Fruit fly (Drosophila melanogaster) whole organism, embryonic: ENCODE measurements around the gene dar1.
A peak's percentile ranks its signal among the peaks of the same experiment; 100 is the strongest.

Experiments
- Ada2b ChIP-seq: fragments of 200-800 bp; sonication (Bioruptor generic); IDR thresholded peaks from 2 replicates; pipeline ENCODE4 v1.3.6; 2022; ENCODE audit warnings: missing biosample characterization, missing genetic modification characterization
- CG11723 ChIP-seq: fragments of 200-800 bp; sonication (Bioruptor generic); optimal IDR thresholded peaks from 2 replicates; lab custom pipeline; 2017; ENCODE audit warnings: missing biosample characterization, mild to moderate bottlenecking, missing genetic modification characterization
- CG12236 ChIP-seq: fragments of 200-800 bp; sonication (Bioruptor generic); optimal IDR thresholded peaks from 2 replicates; lab custom pipeline; 2016; ENCODE audit warnings: missing biosample characterization, missing genetic modification characterization
- CG12299 ChIP-seq: fragments of 200-800 bp; sonication (Bioruptor generic); optimal IDR thresholded peaks from 2 replicates; lab custom pipeline; 2018; ENCODE audit warnings: missing biosample characterization, mild to moderate bottlenecking, missing genetic modification characterization
- CG13775 ChIP-seq: fragments of 200-800 bp; sonication (Bioruptor generic); optimal IDR thresholded peaks from 3 replicates; lab custom pipeline; 2017; ENCODE audit warnings: missing biosample characterization, mild to moderate bottlenecking, missing genetic modification characterization
- CG15073 ChIP-seq: fragments of 200-800 bp; sonication (Bioruptor generic); optimal IDR thresholded peaks from 2 replicates; lab custom pipeline; 2016; ENCODE audit warnings: missing biosample characterization, missing genetic modification characterization
- CG2120 ChIP-seq: fragments of 200-800 bp; sonication (Bioruptor generic); optimal IDR thresholded peaks from 3 replicates; lab custom pipeline; 2016; ENCODE audit warnings: missing biosample characterization, missing genetic modification characterization
- CG2129 ChIP-seq: fragments of 200-800 bp; sonication (Bioruptor generic); IDR thresholded peaks from 2 replicates; pipeline ENCODE4 v1.3.6; 2022; ENCODE audit warnings: missing biosample characterization, missing genetic modification characterization; ENCODE audit not compliant: partially characterized antibody
- CG3995 ChIP-seq: fragments of 200-800 bp; sonication (Bioruptor generic); optimal IDR thresholded peaks from 3 replicates; lab custom pipeline; 2016; ENCODE audit warnings: missing biosample characterization, missing genetic modification characterization
- CG42726 ChIP-seq: fragments of 200-800 bp; sonication (Bioruptor generic); IDR thresholded peaks from 2 replicates; pipeline ENCODE4 v1.3.6; 2022; ENCODE audit warnings: missing biosample characterization, missing genetic modification characterization; ENCODE audit not compliant: partially characterized antibody
- CG4730 ChIP-seq: fragments of 200-800 bp; sonication (Bioruptor generic); IDR thresholded peaks from 2 replicates; pipeline ENCODE4 v1.3.6; 2022; ENCODE audit warnings: missing biosample characterization, missing genetic modification characterization
- CG6765 ChIP-seq: fragments of 200-800 bp; sonication (Bioruptor generic); optimal IDR thresholded peaks from 3 replicates; lab custom pipeline; 2017; ENCODE audit warnings: missing biosample characterization, mild to moderate bottlenecking, missing genetic modification characterization
- CG6813 ChIP-seq: fragments of 200-800 bp; sonication (Bioruptor generic); optimal IDR thresholded peaks from 2 replicates; lab custom pipeline; 2017; ENCODE audit warnings: missing biosample characterization, missing genetic modification characterization, mild to moderate bottlenecking, moderate library complexity, missing genetic modification reagents
- CG6854 ChIP-seq: fragments of 200-800 bp; sonication (Bioruptor generic); optimal IDR thresholded peaks from 3 replicates; lab custom pipeline; 2017; ENCODE audit warnings: missing biosample characterization, mild to moderate bottlenecking, missing genetic modification characterization
- CG7839 ChIP-seq: fragments of 200-800 bp; sonication (Bioruptor generic); optimal IDR thresholded peaks from 3 replicates; lab custom pipeline; 2018; ENCODE audit warnings: missing biosample characterization, mild to moderate bottlenecking, missing genetic modification characterization, moderate library complexity
- CG8089 ChIP-seq: fragments of 200-800 bp; sonication (Bioruptor generic); optimal IDR thresholded peaks from 3 replicates; lab custom pipeline; 2016; ENCODE audit warnings: missing biosample characterization, missing genetic modification characterization
- CG8765 ChIP-seq: fragments of 200-800 bp; sonication (Bioruptor generic); IDR thresholded peaks from 2 replicates; pipeline ENCODE4 v1.3.6; 2022; ENCODE audit warnings: missing biosample characterization, missing genetic modification characterization
- CG8944 ChIP-seq: fragments of 200-800 bp; sonication (Bioruptor generic); optimal IDR thresholded peaks from 3 replicates; lab custom pipeline; 2016; ENCODE audit warnings: missing biosample characterization, missing genetic modification characterization
- CkIIα-i1 ChIP-seq: fragments of 200-800 bp; sonication (Bioruptor generic); IDR thresholded peaks from 2 replicates; pipeline ENCODE4 v1.3.6; 2022; ENCODE audit warnings: missing biosample characterization, missing genetic modification characterization
- Dll ChIP-seq: fragments of 200-800 bp; sonication (Bioruptor generic); IDR thresholded peaks from 4 replicates; pipeline ENCODE4 v1.3.6; 2022; ENCODE audit warnings: missing biosample characterization, missing genetic modification characterization; ENCODE audit not compliant: partially characterized antibody
- Drgx ChIP-seq: fragments of 200-800 bp; sonication (Bioruptor generic); IDR thresholded peaks from 2 replicates; pipeline ENCODE4 v1.3.6; 2022; ENCODE audit warnings: missing biosample characterization, missing genetic modification characterization
- E2f1 ChIP-seq: fragments of 200-800 bp; sonication (Bioruptor generic); IDR thresholded peaks from 2 replicates; pipeline ENCODE4 v1.3.6; 2022; ENCODE audit warnings: missing biosample characterization, missing genetic modification characterization
- E2f2 ChIP-seq: fragments of 200-800 bp; sonication (Bioruptor generic); IDR thresholded peaks from 2 replicates; pipeline ENCODE4 v1.3.6; 2022; ENCODE audit warnings: missing biosample characterization, missing genetic modification characterization
- ERR ChIP-seq: fragments of 200-800 bp; sonication (Bioruptor generic); optimal IDR thresholded peaks from 2 replicates; lab custom pipeline; 2016; ENCODE audit warnings: missing biosample characterization, missing genetic modification characterization
- H15 ChIP-seq: fragments of 200-800 bp; sonication (Bioruptor generic); IDR thresholded peaks from 3 replicates; pipeline ENCODE4 v1.3.6; 2022; ENCODE audit warnings: missing biosample characterization, missing genetic modification characterization
- H2.0 ChIP-seq: fragments of 200-800 bp; sonication (Bioruptor generic); IDR thresholded peaks from 2 replicates; pipeline ENCODE4 v1.3.6; 2022; ENCODE audit warnings: missing biosample characterization, missing genetic modification characterization
- Hand ChIP-seq: fragments of 200-800 bp; sonication (Bioruptor generic); optimal IDR thresholded peaks from 2 replicates; lab custom pipeline; 2017; ENCODE audit warnings: mild to moderate bottlenecking, missing biosample characterization, missing genetic modification reagents, missing genetic modification characterization
- Hr3 ChIP-seq: fragments of 200-800 bp; sonication (Bioruptor generic); optimal IDR thresholded peaks from 3 replicates; lab custom pipeline; 2016; ENCODE audit warnings: missing biosample characterization, missing genetic modification characterization
- Jarid2 ChIP-seq: fragments of 200-800 bp; sonication (Bioruptor generic); optimal IDR thresholded peaks from 3 replicates; lab custom pipeline; 2017; ENCODE audit warnings: mild to moderate bottlenecking, missing biosample characterization, missing genetic modification reagents, missing genetic modification characterization
- Mes4 ChIP-seq: fragments of 200-800 bp; sonication (Bioruptor generic); optimal IDR thresholded peaks from 2 replicates; lab custom pipeline; 2016; ENCODE audit warnings: missing biosample characterization, missing genetic modification characterization
- Nf-YC ChIP-seq: fragments of 200-800 bp; optimal IDR thresholded peaks from 3 replicates; lab custom pipeline; 2019; ENCODE audit warnings: missing biosample characterization, mild to moderate bottlenecking, missing genetic modification characterization, moderate library complexity
- Poxn ChIP-seq: fragments of 200-800 bp; sonication (Bioruptor generic); IDR thresholded peaks from 2 replicates; pipeline ENCODE4 v1.3.6; 2022; ENCODE audit warnings: missing biosample characterization, missing genetic modification characterization
- Sin3A ChIP-seq: fragments of >200 bp; optimal IDR thresholded peaks from 2 replicates; lab custom pipeline; 2018
- Sox102F ChIP-seq: fragments of 200-800 bp; sonication (Bioruptor generic); optimal IDR thresholded peaks from 2 replicates; lab custom pipeline; 2018; ENCODE audit warnings: missing biosample characterization, mild to moderate bottlenecking, missing genetic modification characterization, moderate library complexity
- abd-A ChIP-seq: fragments of 200-800 bp; sonication (Bioruptor generic); optimal IDR thresholded peaks from 3 replicates; lab custom pipeline; 2019; ENCODE audit warnings: missing biosample characterization, mild to moderate bottlenecking, missing genetic modification characterization, moderate library complexity
- az2 ChIP-seq: fragments of 200-800 bp; sonication (Bioruptor generic); optimal IDR thresholded peaks from 3 replicates; lab custom pipeline; 2016; ENCODE audit warnings: missing biosample characterization, missing genetic modification characterization
- cwo ChIP-seq: fragments of 200-800 bp; sonication (Bioruptor generic); optimal IDR thresholded peaks from 3 replicates; lab custom pipeline; 2017; ENCODE audit warnings: missing biosample characterization, missing genetic modification characterization, mild to moderate bottlenecking, moderate library complexity, missing genetic modification reagents
- da ChIP-seq: fragments of 200-800 bp; sonication (Bioruptor generic); optimal IDR thresholded peaks from 2 replicates; lab custom pipeline; 2016; ENCODE audit warnings: missing biosample characterization, missing genetic modification characterization
- dati ChIP-seq: fragments of 200-800 bp; sonication (Bioruptor generic); IDR thresholded peaks from 2 replicates; pipeline ENCODE4 v1.3.6; 2022; ENCODE audit warnings: missing biosample characterization, missing genetic modification characterization
- en ChIP-seq: fragments of 200-800 bp; sonication (Bioruptor generic); optimal IDR thresholded peaks from 2 replicates; lab custom pipeline; 2016; ENCODE audit warnings: missing biosample characterization, missing genetic modification characterization
- fru ChIP-seq: fragments of >200 bp; optimal IDR thresholded peaks from 2 replicates; lab custom pipeline; 2017
- gce ChIP-seq: fragments of 200-800 bp; sonication (Bioruptor generic); IDR thresholded peaks from 3 replicates; pipeline ENCODE4 v1.3.6; 2022; ENCODE audit warnings: missing biosample characterization, missing genetic modification characterization
- ken ChIP-seq: fragments of 200-800 bp; sonication (Bioruptor generic); IDR thresholded peaks from 3 replicates; pipeline ENCODE4 v1.3.6; 2022; ENCODE audit warnings: missing biosample characterization, missing genetic modification characterization
- lilli ChIP-seq: fragments of 200-800 bp; sonication (Bioruptor generic); optimal IDR thresholded peaks from 3 replicates; lab custom pipeline; 2016; ENCODE audit warnings: missing biosample characterization, missing genetic modification characterization
- luna ChIP-seq: fragments of 200-800 bp; sonication (Bioruptor generic); optimal IDR thresholded peaks from 2 replicates; lab custom pipeline; 2016; ENCODE audit warnings: missing biosample characterization, missing genetic modification characterization
- p53 ChIP-seq: fragments of 200-800 bp; sonication (Bioruptor generic); optimal IDR thresholded peaks from 2 replicates; lab custom pipeline; 2016; ENCODE audit warnings: missing biosample characterization, missing genetic modification characterization
- ro ChIP-seq: fragments of 200-800 bp; sonication (Bioruptor generic); IDR thresholded peaks from 2 replicates; pipeline ENCODE4 v1.3.6; 2022; ENCODE audit warnings: missing biosample characterization, missing genetic modification characterization
- salm ChIP-seq: fragments of 200-800 bp; sonication (Bioruptor generic); optimal IDR thresholded peaks from 2 replicates; lab custom pipeline; 2018; ENCODE audit warnings: missing biosample characterization, mild to moderate bottlenecking, missing genetic modification characterization
- sd ChIP-seq: fragments of 200-800 bp; sonication (Bioruptor generic); optimal IDR thresholded peaks from 3 replicates; lab custom pipeline; 2018; ENCODE audit warnings: missing biosample characterization, mild to moderate bottlenecking, missing genetic modification characterization, moderate library complexity
- sens-2 ChIP-seq: fragments of 200-800 bp; sonication (Bioruptor generic); IDR thresholded peaks from 2 replicates; pipeline ENCODE4 v1.3.6; 2022; ENCODE audit warnings: missing biosample characterization, missing genetic modification characterization
- sug ChIP-seq: fragments of 200-800 bp; optimal IDR thresholded peaks from 2 replicates; lab custom pipeline; 2019; ENCODE audit warnings: missing biosample characterization, mild to moderate bottlenecking, missing genetic modification characterization, moderate library complexity
- zfh1 ChIP-seq: fragments of 200-800 bp; sonication (Bioruptor generic); IDR thresholded peaks from 3 replicates; pipeline ENCODE4 v1.3.6; 2022; ENCODE audit warnings: missing biosample characterization, missing genetic modification characterization

dar1 gene

dm6 chr3L:3616344-3616743 is 9.8 kb upstream of the dar1 start (continued):
- TF ChIP-seq abd-A (tag; lab: Kevin White, UChicago): no peak
- peak; percentile 42 for TF ChIP-seq CG12236
- peak; percentile 88 for TF ChIP-seq az2 (GFP tag; lab: Kevin White, UChicago)
- TF ChIP-seq Drgx: no peak
- TF ChIP-seq CG6765: no peak
- TF ChIP-seq Poxn (GFP tag; lab: Robert Waterston, UW): no peak
- peak; percentile 90 for TF ChIP-seq CG8944 (GFP tag; lab: Kevin White, UChicago)
- peak; percentile 89 for TF ChIP-seq Sox102F (GFP tag; lab: Kevin White, UChicago)
- peak; percentile 38 for TF ChIP-seq CG12299 (tag; lab: Kevin White, UChicago)
- TF ChIP-seq sug: peak; percentile 78
- no peak for TF ChIP-seq CkIIα-i1 (GFP tag; lab: Robert Waterston, UW)
- TF ChIP-seq ERR (GFP tag; lab: Kevin White, UChicago): peak; percentile 30
- peak; percentile 80 for TF ChIP-seq CG7839 (tag; lab: Kevin White, UChicago)
- TF ChIP-seq CG15073 (GFP tag; lab: Kevin White, UChicago): peak; percentile 47
- TF ChIP-seq p53 (GFP tag; lab: Kevin White, UChicago): peak; percentile 65
- TF ChIP-seq H15: peak; percentile 78; the same call in 2 of the 3 replicates
- TF ChIP-seq H2.0 (GFP tag; lab: Robert Waterston, UW): peak; percentile 77
- peak; percentile 47 for TF ChIP-seq en (GFP tag; lab: Kevin White, UChicago)
- peak; percentile 43; the same call in 1 of the 2 replicates for TF ChIP-seq CG8765 (GFP tag; lab: Robert Waterston, UW)
- peak; percentile 88 for TF ChIP-seq CG42726 (GFP tag; lab: Robert Waterston, UW)
- TF ChIP-seq luna (GFP tag; lab: Kevin White, UChicago): no peak
- TF ChIP-seq ken (GFP tag; lab: Robert Waterston, UW): peak; percentile 84
- TF ChIP-seq fru (lab: Kevin White, UChicago): no peak
- peak; percentile 89 for TF ChIP-seq Hr3
- TF ChIP-seq CG2129 (GFP tag; lab: Robert Waterston, UW): no peak
- TF ChIP-seq Sin3A (lab: Kevin White, UChicago): no peak
- peak; percentile 54 for TF ChIP-seq Jarid2 (GFP tag; lab: Kevin White, UChicago)
- TF ChIP-seq Dll (GFP tag; lab: Robert Waterston, UW): no peak
- 0 out of 3 replicates have a peak, but pooled peaks have one; percentile 43 for TF ChIP-seq gce (GFP tag; lab: Robert Waterston, UW)
- peak; percentile 74 for TF ChIP-seq CG8089
- peak; percentile 62 for TF ChIP-seq sd (tag; lab: Kevin White, UChicago)
- peak; percentile 89 for TF ChIP-seq zfh1 (GFP tag; lab: Robert Waterston, UW)
- TF ChIP-seq E2f2 (GFP tag; lab: Robert Waterston, UW): 0 out of 2 replicates have a peak, but pooled peaks have one; percentile 27
- peak; percentile 69 for TF ChIP-seq Nf-YC (tag; lab: Kevin White, UChicago)
- no peak for TF ChIP-seq salm (tag; lab: Kevin White, UChicago)
- peak; percentile 78 for TF ChIP-seq E2f1
- TF ChIP-seq cwo (GFP tag; lab: Kevin White, UChicago): no peak
- TF ChIP-seq CG4730 (GFP tag; lab: Robert Waterston, UW): peak; percentile 64
- TF ChIP-seq CG11723: no peak
- peak; percentile 67 for TF ChIP-seq Mes4 (GFP tag; lab: Kevin White, UChicago)
- TF ChIP-seq CG6854 (GFP tag; lab: Kevin White, UChicago): no peak
- no peak for TF ChIP-seq CG3995 (GFP tag; lab: Kevin White, UChicago)
- peak; percentile 55; the same call in 1 of the 2 replicates for TF ChIP-seq ro (GFP tag; lab: Robert Waterston, UW)
- peak; percentile 86 for TF ChIP-seq CG2120 (GFP tag; lab: Kevin White, UChicago)
- TF ChIP-seq dati (GFP tag; lab: Robert Waterston, UW): peak; percentile 55; the same call in 1 of the 2 replicates
- peak; percentile 72 for TF ChIP-seq da
- TF ChIP-seq CG6813 (GFP tag; lab: Kevin White, UChicago): peak; percentile 52
- TF ChIP-seq sens-2 (GFP tag; lab: Robert Waterston, UW): no peak
- TF ChIP-seq Ada2b (GFP tag; lab: Robert Waterston, UW): peak; percentile 58; the same call in 1 of the 2 replicates
- peak; percentile 59 for TF ChIP-seq CG13775 (GFP tag; lab: Kevin White, UChicago)
- peak; percentile 89 for TF ChIP-seq lilli (GFP tag; lab: Kevin White, UChicago)
- no peak for TF ChIP-seq Hand
